Worm (Caenorhabditis elegans) whole organism, L2 larva: ENCODE measurements around the gene F28G4.3.

Source experiments
- C34F6.9 ChIP-seq: fragments of 150-350 bp; optimal IDR thresholded peaks from 2 replicates; lab custom pipeline; 2014; ENCODE audit warnings: missing biosample characterization, missing genetic modification characterization
- F13H6.1 ChIP-seq: sonication (generic microtip); optimal IDR thresholded peaks from 2 replicates; lab custom pipeline; 2016; ENCODE audit warnings: missing genetic modification characterization, missing compliant biosample characterization
- R02D3.7 ChIP-seq: fragments of 150-350 bp; optimal IDR thresholded peaks from 2 replicates; lab custom pipeline; 2014; ENCODE audit warnings: missing biosample characterization, missing genetic modification characterization
- Y55F3AM.14 ChIP-seq: fragments of 200-800 bp; sonication (Bioruptor generic); optimal IDR thresholded peaks from 2 replicates; lab custom pipeline; 2018; ENCODE audit warnings: mild to moderate bottlenecking, missing genetic modification characterization, missing compliant biosample characterization
- ama-1 ChIP-seq: fragments of 150-350 bp; optimal IDR thresholded peaks from 2 replicates; lab custom pipeline; 2018; ENCODE audit warnings: inconsistent platforms
- blmp-1 ChIP-seq: sonication (generic microtip); optimal IDR thresholded peaks from 2 replicates; lab custom pipeline; 2017; ENCODE audit warnings: missing genetic modification characterization, mild to moderate bottlenecking, missing compliant biosample characterization, antibody characterized with exemption, moderate library complexity; ENCODE audit not compliant: insufficient read depth
- ceh-16 ChIP-seq: fragments of 150-350 bp; optimal IDR thresholded peaks from 2 replicates; lab custom pipeline; 2014; ENCODE audit warnings: missing biosample characterization, missing genetic modification characterization
- ceh-82 ChIP-seq: fragments of 150-350 bp; optimal IDR thresholded peaks from 2 replicates; lab custom pipeline; 2014; ENCODE audit warnings: missing biosample characterization, missing genetic modification characterization
- dmd-4 ChIP-seq: sonication (generic microtip); optimal IDR thresholded peaks from 2 replicates; lab custom pipeline; 2017; ENCODE audit warnings: missing biosample characterization, missing genetic modification characterization
- egl-27 ChIP-seq: sonication (generic microtip); optimal IDR thresholded peaks from 3 replicates; lab custom pipeline; 2017; ENCODE audit warnings: missing biosample characterization, missing genetic modification reagents, missing genetic modification characterization
- elt-1 ChIP-seq: fragments of 150-350 bp; optimal IDR thresholded peaks from 2 replicates; lab custom pipeline; 2014; ENCODE audit warnings: missing biosample characterization, missing genetic modification characterization
- elt-3 ChIP-seq: sonication (generic microtip); optimal IDR thresholded peaks from 2 replicates; lab custom pipeline; 2017; ENCODE audit warnings: missing biosample characterization, missing genetic modification characterization
- fos-1 ChIP-seq: fragments of 150-350 bp; optimal IDR thresholded peaks from 2 replicates; lab custom pipeline; 2014; ENCODE audit warnings: missing biosample characterization, missing genetic modification characterization
- gmeb-1 ChIP-seq: fragments of 150-350 bp; optimal IDR thresholded peaks from 2 replicates; lab custom pipeline; 2014; ENCODE audit warnings: missing biosample characterization, missing genetic modification characterization
- lin-13 ChIP-seq: fragments of 150-350 bp; optimal IDR thresholded peaks from 2 replicates; lab custom pipeline; 2014; ENCODE audit warnings: missing biosample characterization, missing genetic modification reagents, missing genetic modification characterization
- lsy-2 ChIP-seq, 2 experiments: fragments of 150-350 bp in 1 of 2; sonication (generic microtip) in 1 of 2; optimal IDR thresholded peaks; 2 replicates each; lab custom pipeline; 2014 to 2017; ENCODE audit warnings: missing biosample characterization in 2 of 2, missing genetic modification characterization in 2 of 2
- mbf-1 ChIP-seq: sonication (generic microtip); optimal IDR thresholded peaks from 2 replicates; lab custom pipeline; 2017; ENCODE audit warnings: missing biosample characterization, missing genetic modification characterization
- mdl-1 ChIP-seq, 2 experiments: fragments of 150-350 bp in 1 of 2; sonication (generic microtip) in 1 of 2; optimal IDR thresholded peaks; 2 replicates each; lab custom pipeline; 2017; ENCODE audit warnings: missing biosample characterization in 2 of 2, missing genetic modification characterization in 2 of 2
- nhr-10 ChIP-seq: sonication (generic microtip); optimal IDR thresholded peaks from 2 replicates; lab custom pipeline; 2017; ENCODE audit warnings: missing biosample characterization, missing genetic modification characterization
- nhr-11 ChIP-seq: fragments of 150-350 bp; optimal IDR thresholded peaks from 2 replicates; lab custom pipeline; 2014; ENCODE audit warnings: missing biosample characterization, missing genetic modification characterization
- nhr-12 ChIP-seq: fragments of 150-350 bp; optimal IDR thresholded peaks from 2 replicates; lab custom pipeline; 2014; ENCODE audit warnings: missing biosample characterization, missing genetic modification characterization
- nhr-129 ChIP-seq: fragments of 150-350 bp; optimal IDR thresholded peaks from 2 replicates; lab custom pipeline; 2014; ENCODE audit warnings: missing biosample characterization, missing genetic modification characterization
- nhr-23 ChIP-seq: fragments of 150-350 bp; optimal IDR thresholded peaks from 2 replicates; lab custom pipeline; 2014; ENCODE audit warnings: missing biosample characterization, missing genetic modification reagents, missing genetic modification characterization
- nhr-237 ChIP-seq: fragments of 150-350 bp; optimal IDR thresholded peaks from 2 replicates; lab custom pipeline; 2014; ENCODE audit warnings: missing biosample characterization, missing genetic modification characterization
- nhr-25 ChIP-seq: fragments of 150-350 bp; sonication (generic microtip); optimal IDR thresholded peaks from 3 replicates; lab custom pipeline; 2014; ENCODE audit warnings: missing biosample characterization, missing genetic modification characterization
- skn-1 ChIP-seq: sonication (generic microtip); optimal IDR thresholded peaks from 2 replicates; lab custom pipeline; 2017; ENCODE audit warnings: missing biosample characterization, missing genetic modification characterization
- sma-3 ChIP-seq: sonication (generic microtip); optimal IDR thresholded peaks from 2 replicates; lab custom pipeline; 2016; ENCODE audit warnings: missing genetic modification reagents, missing genetic modification characterization, missing compliant biosample characterization
- sma-9 ChIP-seq, 2 experiments: fragments of 150-350 bp in 1 of 2; sonication (generic microtip) in 1 of 2; optimal IDR thresholded peaks; 2 replicates each; lab custom pipeline; 2014 to 2016; ENCODE audit warnings: missing genetic modification characterization in 2 of 2, mild to moderate bottlenecking in 1 of 2, missing biosample characterization in 1 of 2, missing compliant biosample characterization in 1 of 2, missing genetic modification reagents in 1 of 2, moderate library complexity in 1 of 2
- snpc-4 ChIP-seq: fragments of 150-350 bp; optimal IDR thresholded peaks from 2 replicates; lab custom pipeline; 2014; ENCODE audit warnings: missing biosample characterization, missing genetic modification characterization
- unc-39 ChIP-seq: fragments of 150-350 bp; optimal IDR thresholded peaks from 2 replicates; lab custom pipeline; 2014; ENCODE audit warnings: missing biosample characterization, missing genetic modification characterization
- unc-55 ChIP-seq: fragments of 150-350 bp; sonication (generic microtip); optimal IDR thresholded peaks from 3 replicates; lab custom pipeline; 2014; ENCODE audit warnings: missing biosample characterization, missing genetic modification reagents, missing genetic modification characterization
- unc-62 ChIP-seq: fragments of 150-350 bp; optimal IDR thresholded peaks from 2 replicates; lab custom pipeline; 2014; ENCODE audit warnings: missing biosample characterization, missing genetic modification reagents, missing genetic modification characterization
- zag-1 ChIP-seq: fragments of 150-350 bp; optimal IDR thresholded peaks from 2 replicates; lab custom pipeline; 2014; ENCODE audit warnings: missing biosample characterization, missing genetic modification characterization
- ztf-4 ChIP-seq: fragments of 150-350 bp; optimal IDR thresholded peaks from 2 replicates; lab custom pipeline; 2014; ENCODE audit warnings: missing biosample characterization, missing genetic modification characterization

The F28G4.3 gene

DNA sequence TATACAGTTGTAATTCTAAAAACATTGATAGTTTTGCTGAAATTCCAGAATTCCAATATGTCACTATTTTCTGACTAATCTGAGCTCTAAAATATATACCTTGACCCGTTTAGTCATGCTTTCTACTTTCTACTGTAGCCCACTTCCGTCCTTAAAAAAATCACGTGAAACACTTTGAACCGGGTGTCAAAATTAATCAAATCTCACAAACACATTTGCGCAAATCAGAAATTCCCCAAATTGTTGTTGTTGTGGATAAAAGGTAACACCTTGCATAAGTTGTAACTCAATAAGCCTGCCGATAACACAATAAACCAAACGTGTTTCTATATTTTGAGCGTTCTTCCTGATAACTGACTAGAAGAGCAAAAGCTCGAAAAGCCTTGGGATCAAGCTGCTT is 19.7 kb upstream of the F28G4.3 start, which contains the start of gene srxa-7:
Gene srxa-7, plus strand, starts transcription at position 301 of the 400 bp plus-strand sequence.
- TF ChIP-seq ama-1, result no peak
- no peak for TF ChIP-seq skn-1 (tag; lab: Kevin White, UChicago)
- TF ChIP-seq gmeb-1 (tag; lab: Kevin White, UChicago), result no peak
- no peak for TF ChIP-seq C34F6.9
- no peak for TF ChIP-seq ceh-16
- TF ChIP-seq elt-1 (tag; lab: Kevin White, UChicago), result no peak

DNA sequence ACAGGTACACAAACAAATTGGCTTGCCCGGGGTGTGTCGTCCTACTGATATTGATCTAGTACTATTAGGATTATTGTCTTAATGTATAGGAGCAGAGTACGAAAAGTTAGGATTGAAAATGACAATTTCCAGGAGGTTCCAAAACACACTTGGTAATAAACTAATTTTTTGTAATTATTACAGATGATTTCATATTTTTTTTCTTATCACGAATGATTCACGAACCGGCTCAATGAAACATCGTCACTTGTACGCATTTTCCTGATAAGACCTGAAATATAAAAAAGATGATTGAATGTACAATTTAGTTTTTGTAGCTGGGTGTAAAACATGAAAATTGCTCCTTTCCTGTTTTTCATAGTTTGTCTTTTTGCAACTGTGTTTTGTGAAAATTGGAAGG is 14.9 kb upstream of the F28G4.3 start, which contains the start of the genes C31A11.13 and oac-6:
Gene C31A11.13, minus strand, starts transcription at position 113 of the 400 bp plus-strand sequence.
Gene oac-6, plus strand, starts transcription at position 279 of the 400 bp plus-strand sequence.
- TF ChIP-seq fos-1 (tag; lab: Kevin White, UChicago) (peak; percentile 71), unc-62 (no peak), C34F6.9 (no peak), egl-27 (tag; lab: Kevin White, UChicago) (no peak), Y55F3AM.14 (GFP tag; lab: Kevin White, UChicago) (no peak)

DNA sequence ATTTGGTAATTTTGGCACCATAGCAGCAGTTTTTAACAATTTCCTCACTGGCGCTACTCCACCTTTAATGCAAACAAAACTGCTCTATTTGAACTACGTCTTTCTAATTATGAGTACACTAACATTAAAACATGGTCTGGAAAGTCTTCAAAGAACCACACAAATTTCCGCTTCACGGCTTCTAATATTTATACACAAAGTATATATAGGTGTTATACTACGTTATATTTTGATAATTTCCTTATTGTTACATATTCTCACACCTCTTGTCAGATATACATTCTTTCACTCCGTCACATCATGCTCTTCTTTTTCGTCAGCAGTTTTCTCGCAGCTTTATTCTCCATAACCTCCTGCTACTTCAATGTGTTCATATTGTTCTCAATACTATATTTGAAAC is 12.8 kb upstream of the F28G4.3 start, which contains the start of gene srbc-82:
Gene srbc-82, plus strand, starts transcription at position 301 of the 400 bp plus-strand sequence.
- TF ChIP-seq nhr-10 (tag; lab: Kevin White, UChicago) (no peak), C34F6.9 (no peak), ztf-4 (no peak), unc-62 (no peak), ceh-82 (tag; lab: Kevin White, UChicago) (no peak), snpc-4 (no peak), egl-27 (tag; lab: Kevin White, UChicago) (no peak), ceh-16 (no peak), unc-39 (no peak), elt-3 (no peak), nhr-11 (no peak), nhr-237 (tag; lab: Kevin White, UChicago) (no peak), nhr-25 (no peak), R02D3.7 (no peak), nhr-12 (no peak), F13H6.1 (tag; lab: Kevin White, UChicago) (no peak)

DNA sequence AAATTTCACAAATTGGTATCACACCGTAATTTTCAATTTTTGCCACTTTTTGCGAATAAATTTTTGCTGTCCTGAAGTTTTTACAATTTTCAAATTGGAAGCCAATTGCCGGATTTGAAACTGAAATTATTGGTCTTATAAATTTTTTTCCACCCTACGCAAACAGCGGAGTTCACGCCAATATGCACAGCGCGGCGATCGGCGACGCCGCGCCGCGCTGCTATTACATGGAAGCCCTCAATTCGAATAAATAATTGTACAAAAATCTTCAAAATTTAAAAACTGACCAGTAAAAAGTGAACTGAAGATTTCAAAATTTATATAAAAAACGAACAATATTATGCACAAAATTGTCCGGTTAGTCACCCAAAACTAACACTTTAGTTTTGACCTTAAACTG is 12.3 kb upstream of the F28G4.3 start:
- TF ChIP-seq ceh-16 (no peak), lin-13 (GFP tag; lab: Kevin White, UChicago) (no peak), sma-9 (GFP tag; optimal IDR thresholded peaks at IDR 0.05; lab: Kevin White, UChicago) (no peak), sma-9 (tag; optimal IDR thresholded peaks at IDR 0.05; lab: Kevin White, UChicago) (no peak), unc-39 (no peak), nhr-23 (tag; lab: Kevin White, UChicago) (no peak)

DNA sequence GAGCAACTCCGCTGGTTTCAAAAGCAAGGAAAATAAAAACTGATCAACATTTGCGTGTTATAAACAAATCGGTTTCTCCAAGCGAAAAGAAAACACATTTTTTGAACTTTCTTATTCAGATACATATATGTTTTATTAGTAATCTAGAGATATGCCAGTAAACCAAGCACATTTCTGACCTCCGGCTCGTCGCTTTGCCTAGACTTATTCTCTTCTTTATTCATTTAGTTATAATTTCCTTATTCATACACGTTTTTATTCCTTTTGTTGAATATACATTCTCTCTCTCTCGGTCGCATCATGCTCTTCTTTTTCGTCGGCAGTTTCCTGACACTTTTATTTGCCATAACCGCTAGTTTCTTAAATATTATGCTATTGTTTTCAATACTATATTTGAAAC is 11.2 kb upstream of the F28G4.3 start, which contains the start of gene srbc-84:
Gene srbc-84, plus strand, starts transcription at position 301 of the 400 bp plus-strand sequence.
- TF ChIP-seq fos-1 (tag; lab: Kevin White, UChicago), result no peak
- TF ChIP-seq elt-1 (tag; lab: Kevin White, UChicago), result no peak
- no peak for TF ChIP-seq mbf-1
- TF ChIP-seq nhr-129, result no peak
- TF ChIP-seq mdl-1 (tag; optimal IDR thresholded peaks at IDR 0.05; lab: Kevin White, UChicago), result no peak
- TF ChIP-seq sma-3 (GFP tag; lab: Kevin White, UChicago), result no peak
- no peak for TF ChIP-seq dmd-4 (tag; lab: Kevin White, UChicago)
- TF ChIP-seq unc-39, result no peak
- TF ChIP-seq zag-1 (tag; lab: Kevin White, UChicago), result no peak
- TF ChIP-seq Y55F3AM.14 (GFP tag; lab: Kevin White, UChicago), result no peak
- no peak for TF ChIP-seq unc-55 (GFP tag; lab: Kevin White, UChicago)

DNA sequence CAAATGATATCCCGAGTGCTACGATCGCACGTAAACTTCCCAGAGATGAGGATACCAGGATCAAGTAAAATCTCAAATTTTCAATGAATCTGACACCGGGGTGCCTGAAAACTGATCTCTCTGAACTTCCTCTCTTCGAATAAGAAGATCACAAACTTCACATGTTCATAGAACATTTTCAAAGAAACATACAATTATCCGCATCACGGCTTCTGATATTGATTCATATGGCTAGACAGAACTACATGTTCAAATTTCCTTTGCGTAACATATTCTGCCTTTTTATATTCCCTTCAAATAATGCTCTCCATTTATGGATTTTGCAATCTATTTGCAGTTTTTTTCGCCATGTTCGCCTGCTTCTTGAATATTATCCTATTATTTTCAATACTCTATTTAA is 9.6 kb upstream of the F28G4.3 start, which contains the start of gene srbc-83:
Gene srbc-83, plus strand, starts transcription at position 301 of the 400 bp plus-strand sequence.
- TF ChIP-seq blmp-1 (tag; lab: Kevin White, UChicago) (no peak), lsy-2 (tag; optimal IDR thresholded peaks at IDR 0.05; lab: Kevin White, UChicago) (no peak), unc-55 (GFP tag; lab: Kevin White, UChicago) (no peak), elt-1 (tag; lab: Kevin White, UChicago) (no peak)
